Fruit fly (Drosophila melanogaster): ENCODE data around the gene bves.

DNA sequence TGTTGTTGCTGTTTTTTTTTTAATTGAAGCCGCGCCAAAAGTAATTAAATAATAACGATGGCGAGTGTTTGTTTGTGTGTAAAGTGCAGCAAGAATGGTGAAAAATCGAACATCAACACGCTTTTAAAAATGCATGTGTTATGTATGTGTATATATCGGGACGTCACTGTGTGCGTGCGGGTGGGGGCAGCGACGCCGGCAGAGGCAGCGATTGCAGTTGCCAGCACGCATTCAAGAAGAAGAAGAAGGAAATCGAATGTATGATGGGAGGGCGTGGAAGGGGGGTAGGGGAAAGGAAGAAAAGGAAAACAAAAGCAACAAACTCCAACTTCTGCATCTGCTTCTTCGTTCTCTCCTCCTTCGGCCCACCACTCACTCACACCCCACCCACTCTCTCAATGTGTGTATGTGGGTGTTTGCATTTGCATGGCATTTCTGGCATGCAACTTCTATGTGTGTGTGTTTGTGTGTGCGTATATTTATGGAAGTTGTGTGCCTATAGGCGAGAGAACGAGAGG is 1.3 kb downstream of the bves start:
- TF ChIP-seq usp (GFP tag; optimal IDR thresholded peaks at IDR 0.05) (no peak), EcR (GFP tag; optimal IDR thresholded peaks at IDR 0.05) (no peak), psq (optimal IDR thresholded peaks at IDR 0.05) (no peak)
